Worm (Caenorhabditis elegans): ENCODE measurements around the gene Y39A1A.22.

Gene Y39A1A.22

ce11 chrIII:10720170-10720569 lies 13.3 kb upstream of the Y39A1A.22 start (continued):
- TF ChIP-seq aptf-2 (GFP tag; conservative IDR thresholded peaks at IDR 0.05) (no peak), F49E8.2 (tag; optimal IDR thresholded peaks at IDR 0.05; ENCODE audit: insufficient read depth) (no peak), B0035.1 (tag; optimal IDR thresholded peaks at IDR 0.05) (no peak), ccch-3 (GFP tag; optimal IDR thresholded peaks at IDR 0.05) (no peak), nfyb-1 (GFP tag; IDR thresholded peaks at IDR 0.05) (peak; percentile 86), attf-5 (GFP tag; optimal IDR thresholded peaks at IDR 0.05) (peak; percentile 81), attf-3 (GFP tag; conservative IDR thresholded peaks at IDR 0.05) (no peak), ztf-22 (GFP tag; optimal IDR thresholded peaks at IDR 0.05) (peak; percentile 54), F10E7.11 (tag; optimal IDR thresholded peaks at IDR 0.05) (no peak), lin-54 (GFP tag; optimal IDR thresholded peaks at IDR 0.05) (peak; percentile 62), C06A6.2 (GFP tag; conservative IDR thresholded peaks at IDR 0.05) (peak; percentile 68; the same call in 1 of the 2 replicates), F57C9.4 (tag; optimal IDR thresholded peaks at IDR 0.05) (no peak), die-1 (tag; optimal IDR thresholded peaks at IDR 0.05) (no peak), egrh-3 (GFP tag; IDR thresholded peaks at IDR 0.05) (0 out of 2 replicates have a peak, but pooled peaks have one; percentile 12), nfya-1 (tag; optimal IDR thresholded peaks at IDR 0.05; ENCODE audit: borderline replicate concordance, insufficient read depth) (no peak), snpc-1.3 (tag; optimal IDR thresholded peaks at IDR 0.05; ENCODE audit: insufficient read depth) (no peak), snpc-4 (GFP tag; optimal IDR thresholded peaks at IDR 0.05) (no peak), snpc-4 (tag; optimal IDR thresholded peaks at IDR 0.05) (peak in 2 of 4 experiments; percentile 26 to 30), tlf-1 (GFP tag; optimal IDR thresholded peaks at IDR 0.05) (peak; percentile 57), lir-1 (GFP tag; conservative IDR thresholded peaks at IDR 0.05) (peak; percentile 41), bed-2 (GFP tag; IDR thresholded peaks at IDR 0.05) (no peak), B0019.2 (GFP tag; conservative IDR thresholded peaks at IDR 0.05) (no peak), snpc-1.1 (tag; optimal IDR thresholded peaks at IDR 0.05; ENCODE audit: insufficient read depth) (no peak), hrde-1 (tag; optimal IDR thresholded peaks at IDR 0.05; ENCODE audit: borderline replicate concordance) (no peak), ztf-25 (GFP tag; IDR thresholded peaks at IDR 0.05) (no peak), D2030.7 (GFP tag; IDR thresholded peaks at IDR 0.05) (no peak), T26A5.8 (tag; optimal IDR thresholded peaks at IDR 0.05) (no peak), xnd-1 (tag; optimal IDR thresholded peaks at IDR 0.05) (no peak)

ce11 chrIII:10719057-10719456 lies 12.2 kb upstream of the Y39A1A.22 start:
- TF ChIP-seq ceh-58 (GFP tag; IDR thresholded peaks at IDR 0.05) (no peak), nhr-120 (GFP tag; IDR thresholded peaks at IDR 0.05) (no peak), F52B5.7 (tag; optimal IDR thresholded peaks at IDR 0.05) (no peak), ztf-26 (tag; optimal IDR thresholded peaks at IDR 0.05) (peak; percentile 23), cebp-1 (GFP tag; IDR thresholded peaks at IDR 0.05) (no peak), cebp-1 (tag; optimal IDR thresholded peaks at IDR 0.05) (no peak), hrde-1 (tag; optimal IDR thresholded peaks at IDR 0.05; ENCODE audit: borderline replicate concordance) (no peak), cebp-2 (GFP tag; IDR thresholded peaks at IDR 0.05) (0 out of 2 replicates have a peak, but pooled peaks have one; percentile 66), efl-1 (GFP tag; optimal IDR thresholded peaks at IDR 0.05) (no peak), nfya-2 (GFP tag; IDR thresholded peaks at IDR 0.05) (no peak), rpc-1 (optimal IDR thresholded peaks at IDR 0.05) (no peak), rpc-1 (tag; optimal IDR thresholded peaks at IDR 0.05) (no peak), ama-1 (optimal IDR thresholded peaks at IDR 0.05) (peak; percentile 52), ama-1 (GFP tag; optimal IDR thresholded peaks at IDR 0.05) (no peak), lin-26 (GFP tag; IDR thresholded peaks at IDR 0.05) (peak; percentile 26; the same call in 1 of the 2 replicates), mcd-1 (GFP tag; IDR thresholded peaks at IDR 0.05) (0 out of 2 replicates have a peak, but pooled peaks have one; percentile 20), aptf-3 (GFP tag; IDR thresholded peaks at IDR 0.05) (no peak), attf-3 (GFP tag; conservative IDR thresholded peaks at IDR 0.05) (no peak), zfh-2 (GFP tag; conservative IDR thresholded peaks at IDR 0.05) (0 out of 2 replicates have a peak, but pooled peaks have one; percentile 40), gei-17 (GFP tag; optimal IDR thresholded peaks at IDR 0.05) (no peak), pbrm-1 (GFP tag; IDR thresholded peaks at IDR 0.05) (0 out of 2 replicates have a peak, but pooled peaks have one; percentile 9), nfyb-1 (GFP tag; IDR thresholded peaks at IDR 0.05) (peak; percentile 24), ceh-91 (GFP tag; IDR thresholded peaks at IDR 0.05) (no peak), nhr-80 (tag; optimal IDR thresholded peaks at IDR 0.05) (peak; percentile 32), ztf-25 (GFP tag; IDR thresholded peaks at IDR 0.05) (no peak)
